Fruit fly (Drosophila melanogaster): Measurements from ENCODE around the gene CG10237.

The CG10237 gene

dm6 chr2L:19434260-19434659 lies 8.3 kb downstream of the CG10237 start (continued):
- TF ChIP-seq org-1 (GFP tag; optimal IDR thresholded peaks at IDR 0.05) (peak; percentile 46), CG13296 (GFP tag; optimal IDR thresholded peaks at IDR 0.05) (peak; percentile 78), sens-2 (GFP tag; IDR thresholded peaks at IDR 0.05) (no peak), HLH4C (GFP tag; IDR thresholded peaks at IDR 0.05; ENCODE audit: partially characterized antibody) (no peak), NK7.1 (GFP tag; optimal IDR thresholded peaks at IDR 0.05) (no peak), dimm (GFP tag; IDR thresholded peaks at IDR 0.05) (no peak), CG9437 (GFP tag; optimal IDR thresholded peaks at IDR 0.05) (no peak), luna (GFP tag; optimal IDR thresholded peaks at IDR 0.05) (no peak), CG4424 (GFP tag; optimal IDR thresholded peaks at IDR 0.05) (no peak), CG14441 (GFP tag; IDR thresholded peaks at IDR 0.05) (no peak; the same call in 1 of the 2 replicates), CkIIα-i1 (GFP tag; IDR thresholded peaks at IDR 0.05) (no peak), Hr3 (GFP tag; optimal IDR thresholded peaks at IDR 0.05) (no peak), unc-4 (GFP tag; IDR thresholded peaks at IDR 0.05; ENCODE audit: partially characterized antibody) (no peak), CG1233 (GFP tag; optimal IDR thresholded peaks at IDR 0.05) (peak; percentile 78), CG1792 (GFP tag; optimal IDR thresholded peaks at IDR 0.05) (peak; percentile 37), Dfd (GFP tag; optimal IDR thresholded peaks at IDR 0.05) (no peak), CG15514 (GFP tag; optimal IDR thresholded peaks at IDR 0.05) (peak; percentile 27), CG18619 (GFP tag; optimal IDR thresholded peaks at IDR 0.05) (no peak), CG12155 (GFP tag; optimal IDR thresholded peaks at IDR 0.05) (no peak), CG12769 (tag; optimal IDR thresholded peaks at IDR 0.05) (no peak), sr (GFP tag; IDR thresholded peaks at IDR 0.05) (no peak), CG34422 (GFP tag; IDR thresholded peaks at IDR 0.05) (no peak), knrl (GFP tag; IDR thresholded peaks at IDR 0.05; ENCODE audit: partially characterized antibody) (no peak), Hey (tag; optimal IDR thresholded peaks at IDR 0.05) (no peak), tin (GFP tag; optimal IDR thresholded peaks at IDR 0.05) (no peak), zfh2 (GFP tag; optimal IDR thresholded peaks at IDR 0.05) (no peak), nmo (GFP tag; optimal IDR thresholded peaks at IDR 0.05) (no peak), NC2β (GFP tag; optimal IDR thresholded peaks at IDR 0.05) (peak; percentile 15), CG8944 (GFP tag; optimal IDR thresholded peaks at IDR 0.05) (no peak), bowl (GFP tag; IDR thresholded peaks at IDR 0.05) (no peak), ci (GFP tag; IDR thresholded peaks at IDR 0.05) (peak; percentile 56; the same call in 1 of the 3 replicates), Lim3 (GFP tag; IDR thresholded peaks at IDR 0.05) (no peak), lov (optimal IDR thresholded peaks at IDR 0.05) (no peak), lov (GFP tag; IDR thresholded peaks at IDR 0.05) (no peak), Myb (GFP tag; optimal IDR thresholded peaks at IDR 0.05) (no peak), Sry-δ (GFP tag; optimal IDR thresholded peaks at IDR 0.05) (no peak), CG11696 (GFP tag; IDR thresholded peaks at IDR 0.05) (no peak), gsb (GFP tag; IDR thresholded peaks at IDR 0.05) (no peak), CG2678 (tag; optimal IDR thresholded peaks at IDR 0.05) (peak; percentile 76), Pdp1 (GFP tag; optimal IDR thresholded peaks at IDR 0.05) (peak in 1 of 2 experiments; percentile 23), Ravus (GFP tag; IDR thresholded peaks at IDR 0.05) (no peak), Sox102F (GFP tag; optimal IDR thresholded peaks at IDR 0.05) (peak; percentile 34), gfzf (GFP tag; optimal IDR thresholded peaks at IDR 0.05) (no peak), CG14050 (GFP tag; IDR thresholded peaks at IDR 0.05) (no peak), Opbp (GFP tag; IDR thresholded peaks at IDR 0.05; ENCODE audit: partially characterized antibody) (no peak), Abd-B (GFP tag; optimal IDR thresholded peaks at IDR 0.05) (no peak), vvl (GFP tag; IDR thresholded peaks at IDR 0.05) (peak; percentile 35; the same call in 1 of the 2 replicates), CG7271 (tag; optimal IDR thresholded peaks at IDR 0.05) (no peak), dpn (GFP tag; optimal IDR thresholded peaks at IDR 0.05) (no peak), eyg (GFP tag; optimal IDR thresholded peaks at IDR 0.05) (no peak), run (tag; optimal IDR thresholded peaks at IDR 0.05) (no peak), Ssrp (tag; optimal IDR thresholded peaks at IDR 0.05) (no peak)
